Worm (Caenorhabditis elegans) whole organism, L3 larva: ENCODE results near the gene F09G8.7.

Experiments used
- aly-2 ChIP-seq: fragments of 150-350 bp; optimal IDR thresholded peaks from 2 replicates; lab custom pipeline; 2014; ENCODE audit warnings: missing biosample characterization, missing genetic modification characterization
- ama-1 ChIP-seq: fragments of 150-350 bp; optimal IDR thresholded peaks from 2 replicates; lab custom pipeline; 2018
- ceh-16 ChIP-seq: sonication (generic microtip); optimal IDR thresholded peaks from 2 replicates; lab custom pipeline; 2017; ENCODE audit warnings: missing biosample characterization, missing genetic modification characterization
- ceh-9 ChIP-seq: sonication (generic microtip); optimal IDR thresholded peaks from 2 replicates; lab custom pipeline; 2018; ENCODE audit warnings: missing biosample characterization, missing genetic modification characterization
- daf-12 ChIP-seq: fragments of 150-350 bp; optimal IDR thresholded peaks from 2 replicates; lab custom pipeline; 2014; ENCODE audit warnings: missing biosample characterization, missing genetic modification reagents, missing genetic modification characterization
- egl-27 ChIP-seq: sonication (generic microtip); optimal IDR thresholded peaks from 4 replicates; lab custom pipeline; 2017; ENCODE audit warnings: missing biosample characterization, missing genetic modification reagents, missing genetic modification characterization
- egl-5 ChIP-seq: fragments of 150-350 bp; optimal IDR thresholded peaks from 2 replicates; lab custom pipeline; 2017; ENCODE audit warnings: missing biosample characterization, missing genetic modification reagents, missing genetic modification characterization, inconsistent platforms
- elt-1 ChIP-seq: fragments of 150-350 bp; optimal IDR thresholded peaks from 2 replicates; lab custom pipeline; 2014; ENCODE audit warnings: missing biosample characterization, missing genetic modification characterization
- elt-2 ChIP-seq: sonication (generic microtip); optimal IDR thresholded peaks from 2 replicates; lab custom pipeline; 2016; ENCODE audit warnings: missing genetic modification reagents, mild to moderate bottlenecking, missing genetic modification characterization, missing compliant biosample characterization
- elt-3 ChIP-seq, 3 experiments: fragments of 150-350 bp in 1 of 3; sonication (generic microtip) in 2 of 3; optimal IDR thresholded peaks; 2 replicates in 2 of 3; 4 replicates in 1 of 3; lab custom pipeline; 2014 to 2017; ENCODE audit warnings: missing biosample characterization in 3 of 3, missing genetic modification characterization in 3 of 3
- fkh-10 ChIP-seq: sonication (generic microtip); optimal IDR thresholded peaks from 2 replicates; lab custom pipeline; 2017; ENCODE audit warnings: missing biosample characterization, missing genetic modification reagents, missing genetic modification characterization
- fkh-2 ChIP-seq: fragments of 150-350 bp; optimal IDR thresholded peaks from 2 replicates; lab custom pipeline; 2014; ENCODE audit warnings: missing biosample characterization, missing genetic modification reagents, missing genetic modification characterization
- hmg-11 ChIP-seq: sonication (generic microtip); optimal IDR thresholded peaks from 2 replicates; lab custom pipeline; 2016; ENCODE audit warnings: missing genetic modification characterization, missing compliant biosample characterization
- lin-15B ChIP-seq: fragments of 150-350 bp; optimal IDR thresholded peaks from 2 replicates; lab custom pipeline; 2014; ENCODE audit warnings: missing biosample characterization, missing genetic modification characterization
- lin-39 ChIP-seq: fragments of 150-350 bp; optimal IDR thresholded peaks from 2 replicates; lab custom pipeline; 2018; ENCODE audit warnings: missing biosample characterization, missing genetic modification reagents, missing genetic modification characterization
- lsy-12 ChIP-seq: sonication (generic microtip); optimal IDR thresholded peaks from 2 replicates; lab custom pipeline; 2016; ENCODE audit warnings: mild to moderate bottlenecking, missing genetic modification characterization, missing compliant biosample characterization
- mml-1 ChIP-seq: fragments of 150-350 bp; sonication (generic microtip); optimal IDR thresholded peaks from 3 replicates; lab custom pipeline; 2014; ENCODE audit warnings: missing biosample characterization, missing genetic modification characterization
- nfya-1 ChIP-seq: sonication (generic microtip); optimal IDR thresholded peaks from 2 replicates; lab custom pipeline; 2017; ENCODE audit warnings: missing genetic modification characterization, mild to moderate bottlenecking, missing compliant biosample characterization, antibody characterized with exemption, moderate library complexity; ENCODE audit not compliant: insufficient read depth
- nhr-11 ChIP-seq: fragments of 150-350 bp; optimal IDR thresholded peaks from 2 replicates; lab custom pipeline; 2014; ENCODE audit warnings: missing biosample characterization, missing genetic modification characterization
- nhr-12 ChIP-seq: fragments of 150-350 bp; optimal IDR thresholded peaks from 2 replicates; lab custom pipeline; 2014; ENCODE audit warnings: missing biosample characterization, missing genetic modification characterization
- nhr-23 ChIP-seq: fragments of 150-350 bp; optimal IDR thresholded peaks from 2 replicates; lab custom pipeline; 2014; ENCODE audit warnings: missing biosample characterization, missing genetic modification reagents, missing genetic modification characterization
- nhr-25 ChIP-seq: sonication (generic microtip); optimal IDR thresholded peaks from 2 replicates; lab custom pipeline; 2017; ENCODE audit warnings: missing biosample characterization, missing genetic modification characterization
- nhr-67 ChIP-seq: fragments of 150-350 bp; optimal IDR thresholded peaks from 2 replicates; lab custom pipeline; 2014; ENCODE audit warnings: missing biosample characterization, missing genetic modification characterization
- nhr-76 ChIP-seq: fragments of 150-350 bp; sonication (generic microtip); optimal IDR thresholded peaks from 5 replicates; lab custom pipeline; 2014; ENCODE audit warnings: missing biosample characterization, missing genetic modification characterization
- nhr-77 ChIP-seq: fragments of 150-350 bp; optimal IDR thresholded peaks from 2 replicates; lab custom pipeline; 2014; ENCODE audit warnings: missing biosample characterization, missing genetic modification characterization
- pqm-1 ChIP-seq: fragments of 150-350 bp; optimal IDR thresholded peaks from 2 replicates; lab custom pipeline; 2017; ENCODE audit warnings: missing biosample characterization, missing genetic modification characterization, inconsistent platforms
- sea-2 ChIP-seq: fragments of 150-350 bp; sonication (generic microtip); optimal IDR thresholded peaks from 4 replicates; lab custom pipeline; 2014; ENCODE audit warnings: missing biosample characterization, missing genetic modification reagents, missing genetic modification characterization
- skn-1 ChIP-seq: fragments of 150-350 bp; optimal IDR thresholded peaks from 2 replicates; lab custom pipeline; 2014; ENCODE audit warnings: missing biosample characterization, missing genetic modification characterization
- unc-39 ChIP-seq: sonication (generic microtip); optimal IDR thresholded peaks from 4 replicates; lab custom pipeline; 2017; ENCODE audit warnings: missing biosample characterization, missing genetic modification characterization
- zag-1 ChIP-seq: fragments of 150-350 bp; optimal IDR thresholded peaks from 2 replicates; lab custom pipeline; 2014; ENCODE audit warnings: missing biosample characterization, missing genetic modification characterization
- ztf-11 ChIP-seq: fragments of 150-350 bp; optimal IDR thresholded peaks from 2 replicates; lab custom pipeline; 2014; ENCODE audit warnings: missing biosample characterization, missing genetic modification characterization
- ztf-4 ChIP-seq: fragments of 150-350 bp; optimal IDR thresholded peaks from 2 replicates; lab custom pipeline; 2014; ENCODE audit warnings: missing biosample characterization, missing genetic modification characterization

Gene F09G8.7

DNA sequence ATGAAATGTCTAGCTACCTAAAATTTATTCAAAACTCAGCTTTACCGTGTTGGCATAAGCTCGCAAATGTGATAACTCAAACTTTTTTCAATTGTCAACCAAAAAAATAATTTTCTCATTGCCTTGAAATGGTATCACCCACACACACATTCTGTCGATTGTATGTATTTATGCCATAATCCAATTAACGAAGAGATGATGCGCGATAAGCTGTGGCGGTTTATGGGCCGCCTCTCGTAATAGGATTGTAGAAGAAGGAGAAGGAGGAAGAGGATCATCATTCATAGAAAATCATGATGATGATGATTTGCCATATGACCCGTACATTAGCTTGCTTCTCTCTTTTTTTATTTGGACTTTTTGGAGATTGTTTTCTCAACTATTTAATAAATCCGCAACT, 21.0 kb upstream of the F09G8.7 start:
- TF ChIP-seq elt-2 (no peak), egl-5 (tag; lab: Kevin White, UChicago) (peak; percentile 39)
- TF ChIP-seq, all 47 proteins: peak for 1

DNA sequence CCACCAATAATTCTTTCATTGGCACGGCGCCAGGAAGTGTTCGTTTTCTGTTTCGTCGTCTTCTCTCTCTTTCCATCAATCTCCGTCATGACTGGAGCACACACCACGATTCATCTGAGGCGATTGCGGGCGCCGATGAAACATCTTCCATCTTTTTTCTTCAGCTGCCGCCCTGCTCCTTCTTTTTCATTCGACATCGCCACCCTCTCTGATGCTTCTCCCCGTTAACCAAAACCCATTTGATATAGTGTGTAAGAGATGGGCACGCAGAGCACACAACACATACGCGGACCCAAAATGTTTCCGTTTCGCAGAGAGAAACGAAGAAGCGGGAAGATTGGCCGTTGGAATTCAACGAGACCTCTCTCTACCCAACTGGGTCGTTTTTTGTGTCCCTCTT, 19.4 kb upstream of the F09G8.7 start:
- TF ChIP-seq zag-1 (tag; lab: Kevin White, UChicago) = no peak
- TF ChIP-seq aly-2 (tag; lab: Kevin White, UChicago) = no peak
- peak; percentile 18 for TF ChIP-seq hmg-11 (tag; lab: Kevin White, UChicago)
- no peak for TF ChIP-seq mml-1 (tag; lab: Kevin White, UChicago)
- no peak for TF ChIP-seq nhr-12 (tag; lab: Kevin White, UChicago)
- TF ChIP-seq ceh-16 (tag; lab: Kevin White, UChicago) = no peak
- TF ChIP-seq nhr-23 (tag; lab: Kevin White, UChicago) = no peak
- TF ChIP-seq nhr-77 (tag; lab: Kevin White, UChicago) = no peak
- TF ChIP-seq lin-39 (tag; lab: Kevin White, UChicago) = peak; percentile 75
- no peak for TF ChIP-seq fkh-2
- no peak for TF ChIP-seq egl-27 (tag; lab: Kevin White, UChicago)
- peak; percentile 59 for TF ChIP-seq nfya-1 (tag; lab: Kevin White, UChicago)
- TF ChIP-seq lsy-12 (tag; lab: Kevin White, UChicago) = no peak
- no peak for TF ChIP-seq nhr-76 (tag; lab: Kevin White, UChicago)
- TF ChIP-seq elt-3 (tag; optimal IDR thresholded peaks at IDR 0.05; lab: Kevin White, UChicago) = no peak
- no peak for TF ChIP-seq skn-1

DNA sequence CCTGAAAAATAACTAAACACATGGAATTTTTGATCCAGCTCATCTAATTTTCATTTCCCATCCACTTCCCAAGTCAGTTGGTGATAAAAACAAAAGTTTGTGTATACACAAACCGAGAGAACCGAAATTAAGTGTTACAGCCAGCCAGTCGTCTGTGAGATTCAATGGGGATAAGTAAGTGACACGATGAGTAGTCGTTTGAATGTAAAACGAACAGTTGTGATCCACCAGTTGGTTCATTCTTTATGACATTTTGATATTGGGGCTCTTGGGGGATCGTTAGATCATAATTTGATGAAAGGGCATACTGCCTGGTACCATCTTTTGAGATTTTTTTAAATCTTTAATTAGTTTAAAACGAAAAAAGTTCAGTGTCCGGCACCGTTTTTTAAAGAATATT, 18.7 kb upstream of the F09G8.7 start:
- TF ChIP-seq daf-12 (no peak), egl-5 (tag; lab: Kevin White, UChicago) (peak; percentile 5), zag-1 (tag; lab: Kevin White, UChicago) (no peak), ama-1 (lab: Kevin White, UChicago) (no peak)

DNA sequence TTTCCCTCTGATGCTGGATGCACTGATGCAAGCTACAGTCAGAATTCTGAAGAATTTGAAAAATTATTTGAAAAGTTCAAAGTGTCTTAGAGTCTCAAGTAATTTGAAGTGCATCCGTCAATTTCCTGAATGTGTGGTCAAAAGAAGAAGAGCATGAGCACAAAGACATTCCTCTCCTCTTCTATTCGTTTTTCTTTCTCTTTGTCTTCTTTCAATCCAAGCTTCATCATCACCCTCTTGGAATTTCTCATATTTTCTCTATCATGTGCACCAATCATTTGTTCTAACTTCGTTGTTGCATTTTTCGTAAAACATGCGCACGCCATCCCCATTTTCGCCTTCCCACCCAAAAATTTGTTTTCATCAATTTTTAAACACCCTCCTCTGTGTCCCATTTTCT, 17.8 kb upstream of the F09G8.7 start:
- TF ChIP-seq nhr-67 (tag; lab: Kevin White, UChicago) (no peak), fkh-10 (GFP tag; lab: Kevin White, UChicago) (peak; percentile 74), nhr-23 (tag; lab: Kevin White, UChicago) (no peak)

DNA sequence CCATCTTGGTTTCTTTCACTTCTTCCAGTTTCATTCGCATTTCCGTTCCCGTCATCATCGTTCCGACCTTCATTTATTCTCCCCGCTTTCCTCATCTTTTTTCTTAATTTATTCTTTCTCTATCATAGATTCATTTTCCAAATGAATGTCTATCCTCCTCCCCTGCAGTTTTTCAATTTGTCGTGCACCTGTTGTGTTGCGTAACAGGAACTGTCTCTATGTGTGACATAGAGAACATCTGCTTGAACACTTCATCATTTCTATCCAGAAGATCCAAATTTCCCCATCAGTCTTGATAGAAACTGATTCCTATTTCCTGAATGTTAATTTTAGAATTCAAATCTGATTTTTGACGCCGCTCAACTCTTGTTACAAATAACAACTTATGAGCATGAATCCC, 15.4 kb upstream of the F09G8.7 start:
- TF ChIP-seq daf-12 (no peak), unc-39 (tag; lab: Kevin White, UChicago) (no peak), nhr-67 (tag; lab: Kevin White, UChicago) (no peak), fkh-2 (no peak), ceh-16 (tag; lab: Kevin White, UChicago) (no peak), zag-1 (tag; lab: Kevin White, UChicago) (no peak), nhr-25 (tag; lab: Kevin White, UChicago) (no peak), elt-1 (tag; lab: Kevin White, UChicago) (no peak)

DNA sequence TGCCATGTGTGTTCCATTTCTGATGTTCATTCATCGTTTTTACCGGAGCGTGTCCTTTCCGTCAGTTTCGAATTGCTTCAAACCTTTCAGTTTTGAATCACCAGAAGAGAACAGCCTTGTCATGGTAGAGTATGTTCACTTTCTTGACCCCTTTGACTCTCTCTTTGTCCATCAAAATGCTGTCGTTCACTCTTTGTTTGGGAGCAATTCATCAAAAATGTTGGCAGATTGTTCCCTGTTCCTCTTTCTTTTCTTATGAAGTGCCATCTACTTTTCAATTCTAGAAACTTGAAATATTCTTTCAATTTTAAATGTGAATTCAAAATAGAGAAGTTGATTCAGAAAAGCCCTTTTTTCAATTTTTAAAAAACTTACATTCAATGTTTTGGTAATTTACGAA, 13.2 kb upstream of the F09G8.7 start:
- no peak for TF ChIP-seq pqm-1 (tag; lab: Kevin White, UChicago)
- no peak for TF ChIP-seq mml-1 (tag; lab: Kevin White, UChicago)
- TF ChIP-seq nhr-25 (tag; lab: Kevin White, UChicago) = no peak
- TF ChIP-seq egl-27 (tag; lab: Kevin White, UChicago) = no peak
- TF ChIP-seq nhr-23 (tag; lab: Kevin White, UChicago) = no peak
- no peak for TF ChIP-seq ztf-11 (tag; lab: Kevin White, UChicago)
- no peak for TF ChIP-seq aly-2 (tag; lab: Kevin White, UChicago)
- TF ChIP-seq nhr-12 (tag; lab: Kevin White, UChicago) = no peak
- no peak for TF ChIP-seq lin-15B
- no peak for TF ChIP-seq fkh-2
- no peak for TF ChIP-seq nfya-1 (tag; lab: Kevin White, UChicago)
- no peak for TF ChIP-seq nhr-11 (tag; lab: Kevin White, UChicago)
- TF ChIP-seq hmg-11 (tag; lab: Kevin White, UChicago) = no peak
- no peak for TF ChIP-seq ceh-9 (tag; lab: Kevin White, UChicago)
- TF ChIP-seq elt-3 (tag; optimal IDR thresholded peaks at IDR 0.05; lab: Kevin White, UChicago) = no peak
- TF ChIP-seq fkh-10 (GFP tag; lab: Kevin White, UChicago) = no peak
- TF ChIP-seq sea-2 (GFP tag; lab: Kevin White, UChicago) = no peak
- no peak for TF ChIP-seq nhr-76 (tag; lab: Kevin White, UChicago)
- TF ChIP-seq ztf-4 = no peak
- TF ChIP-seq, all 47 proteins: peak for 0
